Worm (Caenorhabditis elegans): Measurements from ENCODE around the gene twk-43.

- TF ChIP-seq unc-130 (GFP tag; optimal IDR thresholded peaks at IDR 0.05) = peak; percentile 70
- TF ChIP-seq B0019.2 (GFP tag; conservative IDR thresholded peaks at IDR 0.05) = no peak
- TF ChIP-seq C06A6.2 (GFP tag; conservative IDR thresholded peaks at IDR 0.05) = no peak
Measured at ce11 chrV:13313045-13313623, 32.9 kb upstream of the twk-43 start, which contains the start of gene C50B6.3.

Measured in whole organism, young adult.